Fruit fly (Drosophila melanogaster) whole organism, embryonic: ENCODE data around the gene Mon1.
A peak's percentile ranks its signal among the peaks of the same experiment; 100 is the strongest.

Experiments used
- Abd-B ChIP-seq: fragments of 200-800 bp; sonication (Bioruptor generic); optimal IDR thresholded peaks from 2 replicates; lab custom pipeline; 2018; ENCODE audit warnings: missing biosample characterization, mild to moderate bottlenecking, missing genetic modification characterization, moderate library complexity
- Atf-2 ChIP-seq: fragments of 200-800 bp; sonication (Bioruptor generic); optimal IDR thresholded peaks from 2 replicates; lab custom pipeline; 2016; ENCODE audit warnings: missing biosample characterization, missing genetic modification characterization
- BEAF-32 ChIP-seq: fragments of 200-800 bp; sonication (Bioruptor generic); optimal IDR thresholded peaks from 3 replicates; lab custom pipeline; 2017; ENCODE audit warnings: missing biosample characterization, missing genetic modification characterization, mild to moderate bottlenecking, moderate library complexity, missing genetic modification reagents
- Bteb2 ChIP-seq: fragments of 200-800 bp; sonication (Bioruptor generic); optimal IDR thresholded peaks from 2 replicates; lab custom pipeline; 2016; ENCODE audit warnings: missing biosample characterization, missing genetic modification characterization
- CG10209 ChIP-seq: fragments of 200-800 bp; sonication (Bioruptor generic); optimal IDR thresholded peaks from 3 replicates; lab custom pipeline; 2017; ENCODE audit warnings: missing biosample characterization, mild to moderate bottlenecking, missing genetic modification characterization, missing genetic modification reagents
- CG10267 ChIP-seq: fragments of 200-800 bp; sonication (Bioruptor generic); optimal IDR thresholded peaks from 2 replicates; lab custom pipeline; 2018; ENCODE audit warnings: missing biosample characterization, mild to moderate bottlenecking, missing genetic modification characterization, moderate library complexity
- CG11456 ChIP-seq: fragments of 200-800 bp; sonication (Bioruptor generic); IDR thresholded peaks from 3 replicates; pipeline ENCODE4 v1.3.6; 2022; ENCODE audit warnings: missing biosample characterization, missing genetic modification characterization
- CG14667 ChIP-seq: fragments of 200-800 bp; sonication (Bioruptor generic); IDR thresholded peaks from 2 replicates; pipeline ENCODE4 v1.3.6; 2022; ENCODE audit warnings: missing biosample characterization, missing genetic modification characterization
- CG16779 ChIP-seq: fragments of 200-800 bp; sonication (Bioruptor generic); IDR thresholded peaks from 2 replicates; pipeline ENCODE4 v1.3.6; 2022; ENCODE audit warnings: missing biosample characterization, missing genetic modification characterization
- CG2712 ChIP-seq: fragments of 200-800 bp; optimal IDR thresholded peaks from 3 replicates; lab custom pipeline; 2019; ENCODE audit warnings: missing biosample characterization, mild to moderate bottlenecking, missing genetic modification characterization, moderate library complexity
- CG2889 ChIP-seq: fragments of 200-800 bp; sonication (Bioruptor generic); IDR thresholded peaks from 3 replicates; pipeline ENCODE4 v1.3.6; 2022; ENCODE audit warnings: missing biosample characterization, missing genetic modification characterization
- CG30020 ChIP-seq: fragments of 200-800 bp; optimal IDR thresholded peaks from 2 replicates; lab custom pipeline; 2019; ENCODE audit warnings: missing biosample characterization, mild to moderate bottlenecking, missing genetic modification characterization, moderate library complexity
- CG32532 ChIP-seq: fragments of 200-800 bp; sonication (Bioruptor generic); IDR thresholded peaks from 2 replicates; pipeline ENCODE4 v1.3.6; 2022; ENCODE audit warnings: missing biosample characterization, missing genetic modification characterization
- CG3407 ChIP-seq: fragments of 200-800 bp; sonication (Bioruptor generic); optimal IDR thresholded peaks from 2 replicates; lab custom pipeline; 2018; ENCODE audit warnings: missing biosample characterization, mild to moderate bottlenecking, missing genetic modification characterization
- CG34224 ChIP-seq: fragments of 200-800 bp; sonication (Bioruptor generic); IDR thresholded peaks from 3 replicates; pipeline ENCODE4 v1.3.6; 2022; ENCODE audit warnings: missing biosample characterization, missing genetic modification characterization; ENCODE audit not compliant: partially characterized antibody
- CG4360 ChIP-seq: fragments of 200-800 bp; sonication (Bioruptor generic); IDR thresholded peaks from 2 replicates; pipeline ENCODE4 v1.3.6; 2022; ENCODE audit warnings: missing biosample characterization, missing genetic modification characterization
- CG43689 ChIP-seq: fragments of 200-800 bp; sonication (Bioruptor generic); IDR thresholded peaks from 2 replicates; pipeline ENCODE4 v1.3.6; 2022; ENCODE audit warnings: missing biosample characterization, missing genetic modification characterization
- CG5245 ChIP-seq: fragments of 200-800 bp; sonication (Bioruptor generic); optimal IDR thresholded peaks from 3 replicates; lab custom pipeline; 2016; ENCODE audit warnings: missing biosample characterization, missing genetic modification characterization
- CG6175 ChIP-seq: fragments of 200-800 bp; sonication (Bioruptor generic); IDR thresholded peaks from 3 replicates; pipeline ENCODE4 v1.3.6; 2022; ENCODE audit warnings: missing biosample characterization, missing genetic modification characterization
- CG7357 ChIP-seq: fragments of 200-800 bp; sonication (Bioruptor generic); IDR thresholded peaks from 3 replicates; pipeline ENCODE4 v1.3.6; 2022; ENCODE audit warnings: missing biosample characterization, missing genetic modification characterization
- CG9215 ChIP-seq: fragments of 200-800 bp; sonication (Bioruptor generic); IDR thresholded peaks from 2 replicates; pipeline ENCODE4 v1.3.6; 2022; ENCODE audit warnings: missing biosample characterization, missing genetic modification characterization
- CG9797 ChIP-seq: fragments of 200-800 bp; sonication (Bioruptor generic); optimal IDR thresholded peaks from 3 replicates; lab custom pipeline; 2018; ENCODE audit warnings: missing biosample characterization, mild to moderate bottlenecking, missing genetic modification characterization
- CkIIα-i1 ChIP-seq: fragments of 200-800 bp; sonication (Bioruptor generic); IDR thresholded peaks from 2 replicates; pipeline ENCODE4 v1.3.6; 2022; ENCODE audit warnings: missing biosample characterization, missing genetic modification characterization
- CoRest ChIP-seq: fragments of 200-800 bp; sonication (Bioruptor generic); optimal IDR thresholded peaks from 3 replicates; lab custom pipeline; 2018; ENCODE audit warnings: missing biosample characterization, mild to moderate bottlenecking, missing genetic modification characterization, moderate library complexity
- D ChIP-seq, 2 experiments: fragments of 200-800 bp in 1 of 2; fragments of >200 bp in 1 of 2; sonication (Bioruptor generic) in 1 of 2; optimal IDR thresholded peaks; 2 replicates in 1 of 2; 3 replicates in 1 of 2; lab custom pipeline; 2017; ENCODE audit warnings: mild to moderate bottlenecking in 1 of 2, missing biosample characterization in 1 of 2, missing genetic modification characterization in 1 of 2, missing genetic modification reagents in 1 of 2
- Fer3 ChIP-seq: fragments of 200-800 bp; sonication (Bioruptor generic); optimal IDR thresholded peaks from 2 replicates; lab custom pipeline; 2018; ENCODE audit warnings: missing biosample characterization, mild to moderate bottlenecking, missing genetic modification characterization, moderate library complexity
- GATAe ChIP-seq: fragments of 200-800 bp; sonication (Bioruptor generic); conservative IDR thresholded peaks from 2 replicates; pipeline ENCODE4 v1.3.6; 2022; ENCODE audit warnings: missing biosample characterization, missing genetic modification characterization
- H2.0 ChIP-seq: fragments of 200-800 bp; sonication (Bioruptor generic); IDR thresholded peaks from 2 replicates; pipeline ENCODE4 v1.3.6; 2022; ENCODE audit warnings: missing biosample characterization, missing genetic modification characterization
- HLH4C ChIP-seq: fragments of 200-800 bp; sonication (Bioruptor generic); IDR thresholded peaks from 3 replicates; pipeline ENCODE4 v1.3.6; 2022; ENCODE audit warnings: missing biosample characterization, missing genetic modification characterization; ENCODE audit not compliant: partially characterized antibody
- Sin3A ChIP-seq: fragments of >200 bp; optimal IDR thresholded peaks from 2 replicates; lab custom pipeline; 2018
- Spps ChIP-seq: fragments of 200-800 bp; sonication (Bioruptor generic); optimal IDR thresholded peaks from 2 replicates; lab custom pipeline; 2018; ENCODE audit warnings: missing biosample characterization, mild to moderate bottlenecking, missing genetic modification characterization
- Ssrp ChIP-seq: fragments of 200-800 bp; sonication (Bioruptor generic); optimal IDR thresholded peaks from 2 replicates; lab custom pipeline; 2018; ENCODE audit warnings: missing biosample characterization, mild to moderate bottlenecking, missing genetic modification characterization, moderate library complexity
- ac ChIP-seq: fragments of 200-800 bp; sonication (Bioruptor generic); optimal IDR thresholded peaks from 3 replicates; lab custom pipeline; 2017; ENCODE audit warnings: missing biosample characterization, mild to moderate bottlenecking, missing genetic modification characterization
- az2 ChIP-seq: fragments of 200-800 bp; sonication (Bioruptor generic); optimal IDR thresholded peaks from 3 replicates; lab custom pipeline; 2016; ENCODE audit warnings: missing biosample characterization, missing genetic modification characterization
- br ChIP-seq: fragments of >200 bp; optimal IDR thresholded peaks from 2 replicates; lab custom pipeline; 2017
- bsh ChIP-seq, 2 experiments: fragments of 200-800 bp; sonication (Bioruptor generic); optimal IDR thresholded peaks; 2 replicates each; lab custom pipeline; 2017 to 2018; ENCODE audit warnings: mild to moderate bottlenecking in 2 of 2, missing biosample characterization in 2 of 2, missing genetic modification characterization in 2 of 2, moderate library complexity in 1 of 2
- crol ChIP-seq: fragments of 200-800 bp; sonication (Bioruptor generic); IDR thresholded peaks from 2 replicates; pipeline ENCODE4 v1.3.6; 2022; ENCODE audit warnings: missing biosample characterization, missing genetic modification characterization
- danr ChIP-seq: fragments of 200-800 bp; sonication (Bioruptor generic); IDR thresholded peaks from 2 replicates; pipeline ENCODE4 v1.3.6; 2022; ENCODE audit warnings: missing biosample characterization, missing genetic modification characterization
- dysf ChIP-seq: fragments of 200-800 bp; sonication (Bioruptor generic); IDR thresholded peaks from 3 replicates; pipeline ENCODE4 v1.3.6; 2022; ENCODE audit warnings: missing biosample characterization, missing genetic modification characterization
- eyg ChIP-seq: fragments of 200-800 bp; sonication (Bioruptor generic); optimal IDR thresholded peaks from 3 replicates; lab custom pipeline; 2016; ENCODE audit warnings: missing biosample characterization, missing genetic modification characterization
- fd3F ChIP-seq: fragments of 200-800 bp; sonication (Bioruptor generic); optimal IDR thresholded peaks from 2 replicates; lab custom pipeline; 2018; ENCODE audit warnings: missing biosample characterization, mild to moderate bottlenecking, missing genetic modification characterization, moderate library complexity
- lbe ChIP-seq: fragments of 200-800 bp; sonication (Bioruptor generic); optimal IDR thresholded peaks from 2 replicates; lab custom pipeline; 2016; ENCODE audit warnings: missing biosample characterization, mild to moderate bottlenecking, missing genetic modification characterization
- mam ChIP-seq: fragments of 200-800 bp; sonication (Bioruptor generic); optimal IDR thresholded peaks from 3 replicates; lab custom pipeline; 2016; ENCODE audit warnings: missing biosample characterization, missing genetic modification characterization
- pros ChIP-seq: fragments of 200-800 bp; sonication (Bioruptor generic); optimal IDR thresholded peaks from 3 replicates; lab custom pipeline; 2019; ENCODE audit warnings: missing biosample characterization, mild to moderate bottlenecking, missing genetic modification characterization, moderate library complexity
- pum ChIP-seq: fragments of 200-800 bp; sonication (Bioruptor generic); optimal IDR thresholded peaks from 2 replicates; lab custom pipeline; 2016; ENCODE audit warnings: missing biosample characterization, missing genetic modification characterization
- ssp ChIP-seq: fragments of 200-800 bp; sonication (Bioruptor generic); IDR thresholded peaks from 2 replicates; pipeline ENCODE4 v1.3.6; 2022; ENCODE audit warnings: missing biosample characterization, missing genetic modification characterization
- trh ChIP-seq: fragments of 200-800 bp; sonication (Bioruptor generic); optimal IDR thresholded peaks from 2 replicates; lab custom pipeline; 2016; ENCODE audit warnings: missing biosample characterization, missing genetic modification characterization
- tx ChIP-seq: fragments of 200-800 bp; sonication (Bioruptor generic); optimal IDR thresholded peaks from 2 replicates; lab custom pipeline; 2016; ENCODE audit warnings: missing biosample characterization, missing genetic modification characterization
- vnd ChIP-seq: fragments of 200-800 bp; sonication (Bioruptor generic); IDR thresholded peaks from 3 replicates; pipeline ENCODE4 v1.3.6; 2022; ENCODE audit warnings: missing biosample characterization, missing genetic modification characterization; ENCODE audit not compliant: partially characterized antibody
- yki ChIP-seq: fragments of >200 bp; optimal IDR thresholded peaks from 3 replicates; lab custom pipeline; 2018

Gene Mon1

DNA sequence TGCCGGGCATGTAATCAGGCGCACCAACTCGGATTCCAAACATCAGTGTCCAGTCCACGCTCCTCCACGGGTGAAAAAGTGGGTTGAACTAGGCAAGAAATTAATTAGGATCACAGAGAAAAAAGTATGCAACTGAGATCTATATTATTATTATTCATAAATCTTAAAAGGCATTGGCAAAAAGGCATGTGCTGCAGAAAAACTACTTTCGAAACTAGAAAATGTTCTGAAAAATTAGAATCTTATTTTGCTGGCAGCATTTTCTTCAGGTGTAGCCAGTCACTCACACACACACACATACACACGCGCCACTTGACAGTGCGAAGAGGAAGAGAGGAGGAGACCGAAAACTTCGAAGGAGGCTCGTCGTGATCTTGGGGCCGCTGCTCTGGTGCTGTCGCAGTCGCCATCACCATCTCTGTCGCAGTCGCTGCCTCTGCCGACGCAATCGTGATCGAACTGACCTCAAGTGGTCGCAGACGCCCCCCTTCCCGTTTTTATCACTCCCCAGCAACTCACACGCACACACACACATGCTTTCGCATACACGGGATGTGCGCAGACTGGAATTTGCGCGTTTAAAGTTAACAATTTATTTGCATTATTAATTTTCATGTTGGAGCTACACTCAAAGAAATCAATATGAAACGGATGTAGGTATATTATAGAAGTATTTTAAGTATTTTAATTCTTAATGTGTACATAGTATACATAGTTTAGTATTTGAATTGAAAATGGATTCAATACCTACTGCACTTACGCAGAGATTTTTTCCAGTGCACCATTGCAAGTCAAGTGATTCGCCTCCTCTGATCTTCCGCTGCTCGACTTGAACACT, 37.2 kb downstream of the Mon1 start (continued):
- TF ChIP-seq Fer3 (tag; lab: Kevin White, UChicago) (peak; percentile 62), CG10267 (tag; lab: Kevin White, UChicago) (peak; percentile 15), ac (no peak), trh (GFP tag; lab: Kevin White, UChicago) (peak; percentile 38), fd3F (GFP tag; lab: Kevin White, UChicago) (peak; percentile 39), lbe (GFP tag; lab: Kevin White, UChicago) (peak; percentile 87), HLH4C (GFP tag; lab: Robert Waterston, UW) (no peak), CG3407 (GFP tag; lab: Kevin White, UChicago) (no peak), CG6175 (GFP tag; lab: Robert Waterston, UW) (peak; percentile 45; the same call in 1 of the 3 replicates), mam (GFP tag; lab: Kevin White, UChicago) (peak; percentile 30), vnd (GFP tag; lab: Robert Waterston, UW) (no peak), dysf (GFP tag; lab: Robert Waterston, UW) (peak; percentile 75), CG14667 (GFP tag; lab: Robert Waterston, UW) (peak; percentile 63), CG30020 (no peak), crol (GFP tag; lab: Robert Waterston, UW) (peak; percentile 69), Sin3A (lab: Kevin White, UChicago) (no peak), Spps (tag; lab: Kevin White, UChicago) (no peak), Ssrp (tag; lab: Kevin White, UChicago) (peak; percentile 63), CG7357 (GFP tag; lab: Robert Waterston, UW) (peak; percentile 41; the same call in 1 of the 3 replicates), CG10209 (GFP tag; lab: Kevin White, UChicago) (peak; percentile 36), ssp (GFP tag; lab: Robert Waterston, UW) (peak; percentile 24), eyg (GFP tag; lab: Kevin White, UChicago) (no peak), CG2712 (tag; lab: Kevin White, UChicago) (peak; percentile 68), GATAe (GFP tag; lab: Robert Waterston, UW) (peak; percentile 28; the same call in 1 of the 2 replicates), pum (GFP tag; lab: Kevin White, UChicago) (no peak), CG11456 (GFP tag; lab: Robert Waterston, UW) (peak; percentile 83; the same call in 2 of the 3 replicates), CkIIα-i1 (GFP tag; lab: Robert Waterston, UW) (no peak), CG2889 (GFP tag; lab: Robert Waterston, UW) (peak; percentile 57; the same call in 2 of the 3 replicates), CG9215 (GFP tag; lab: Robert Waterston, UW) (peak; percentile 43), pros (GFP tag; lab: Kevin White, UChicago) (no peak), Atf-2 (peak; percentile 7), br (lab: Kevin White, UChicago) (no peak), CoRest (tag; lab: Kevin White, UChicago) (peak; percentile 41), az2 (GFP tag; lab: Kevin White, UChicago) (peak; percentile 56), CG43689 (GFP tag; lab: Robert Waterston, UW) (peak; percentile 43; the same call in 1 of the 2 replicates), CG32532 (peak; percentile 79), Abd-B (GFP tag; lab: Kevin White, UChicago) (peak; percentile 42), bsh (GFP tag; optimal IDR thresholded peaks at IDR 0.05; lab: Kevin White, UChicago) (peak; percentile 75 to 81), danr (GFP tag; lab: Robert Waterston, UW) (peak; percentile 59), D (optimal IDR thresholded peaks at IDR 0.05; lab: Kevin White, UChicago) (no peak), D (GFP tag; optimal IDR thresholded peaks at IDR 0.05; lab: Kevin White, UChicago) (no peak), tx (no peak), CG34224 (GFP tag; lab: Robert Waterston, UW) (no peak), yki (lab: Kevin White, UChicago) (no peak), CG5245 (GFP tag; lab: Kevin White, UChicago) (peak; percentile 47), CG9797 (GFP tag; lab: Kevin White, UChicago) (no peak), Bteb2 (GFP tag; lab: Kevin White, UChicago) (no peak), H2.0 (GFP tag; lab: Robert Waterston, UW) (peak; percentile 64), BEAF-32 (GFP tag; lab: Kevin White, UChicago) (no peak), CG16779 (GFP tag; lab: Robert Waterston, UW) (no peak), CG4360 (GFP tag; lab: Robert Waterston, UW) (no peak)
